Worm (Caenorhabditis elegans) whole organism, early embryonic: ENCODE data around the gene Y38H6C.13.

Source experiments
- B0310.2 ChIP-seq: sonication (generic microtip); optimal IDR thresholded peaks from 2 replicates; lab custom pipeline; 2016; ENCODE audit warnings: mild to moderate bottlenecking, missing genetic modification characterization, missing compliant biosample characterization
- F13C5.2 ChIP-seq: sonication (generic microtip); optimal IDR thresholded peaks from 2 replicates; lab custom pipeline; 2017; ENCODE audit warnings: mild to moderate bottlenecking, missing genetic modification characterization, inconsistent platforms, missing compliant biosample characterization
- aly-1 ChIP-seq: sonication (generic microtip); optimal IDR thresholded peaks from 2 replicates; lab custom pipeline; 2016; ENCODE audit warnings: missing genetic modification characterization, missing compliant biosample characterization
- ama-1 ChIP-seq: fragments of 150-350 bp; optimal IDR thresholded peaks from 2 replicates; lab custom pipeline; 2014
- ceh-13 ChIP-seq: fragments of 200-800 bp; sonication (Bioruptor generic); optimal IDR thresholded peaks from 2 replicates; lab custom pipeline; 2018; ENCODE audit warnings: mild to moderate bottlenecking, missing genetic modification characterization, missing compliant biosample characterization
- ceh-36 ChIP-seq: sonication (generic microtip); optimal IDR thresholded peaks from 2 replicates; lab custom pipeline; 2016; ENCODE audit warnings: missing genetic modification characterization, inconsistent platforms, missing compliant biosample characterization
- ets-7 ChIP-seq: sonication (generic microtip); optimal IDR thresholded peaks from 2 replicates; lab custom pipeline; 2016; ENCODE audit warnings: missing genotype, missing genetic modification characterization, missing compliant biosample characterization
- flt-1 ChIP-seq: fragments of 200-800 bp; sonication (Bioruptor generic); IDR thresholded peaks from 2 replicates; pipeline ENCODE4 v1.3.6; 2022; ENCODE audit warnings: missing genetic modification characterization, missing compliant biosample characterization
- hmbx-1 ChIP-seq: sonication (generic microtip); optimal IDR thresholded peaks from 2 replicates; lab custom pipeline; 2016; ENCODE audit warnings: mild to moderate bottlenecking, missing genetic modification characterization, missing compliant biosample characterization
- hmg-4 ChIP-seq: fragments of 200-800 bp; sonication (Bioruptor generic); optimal IDR thresholded peaks from 2 replicates; lab custom pipeline; 2018; ENCODE audit warnings: mild to moderate bottlenecking, missing genetic modification characterization, missing compliant biosample characterization
- hnd-1 ChIP-seq: sonication (generic microtip); optimal IDR thresholded peaks from 2 replicates; lab custom pipeline; 2016; ENCODE audit warnings: missing genetic modification characterization, missing compliant biosample characterization
- pes-1 ChIP-seq: fragments of 200-800 bp; sonication (Bioruptor generic); IDR thresholded peaks from 2 replicates; pipeline ENCODE4 v1.3.6; 2022; ENCODE audit warnings: missing genetic modification reagents, missing genetic modification characterization, missing compliant biosample characterization
- scrt-1 ChIP-seq: fragments of 200-800 bp; sonication (Bioruptor generic); IDR thresholded peaks from 2 replicates; pipeline ENCODE4 v1.3.6; 2022; ENCODE audit warnings: missing genetic modification characterization, missing compliant biosample characterization
- sea-1 ChIP-seq: fragments of 200-800 bp; sonication (Bioruptor generic); conservative IDR thresholded peaks from 2 replicates; pipeline ENCODE4 v1.3.6; 2022; ENCODE audit warnings: missing genetic modification characterization, missing compliant biosample characterization
- tbx-11 ChIP-seq: fragments of 200-800 bp; sonication (Bioruptor generic); IDR thresholded peaks from 2 replicates; pipeline ENCODE4 v1.3.6; 2022; ENCODE audit warnings: missing genetic modification characterization, missing compliant biosample characterization
- tbx-37 ChIP-seq: fragments of 200-800 bp; sonication (Bioruptor generic); conservative IDR thresholded peaks from 2 replicates; pipeline ENCODE4 v1.3.6; 2022; ENCODE audit warnings: missing genetic modification reagents, missing genetic modification characterization, missing compliant biosample characterization
- tra-4 ChIP-seq: sonication (generic microtip); optimal IDR thresholded peaks from 2 replicates; lab custom pipeline; 2017; ENCODE audit warnings: missing genetic modification characterization, missing compliant biosample characterization

Y38H6C.13 gene

DNA sequence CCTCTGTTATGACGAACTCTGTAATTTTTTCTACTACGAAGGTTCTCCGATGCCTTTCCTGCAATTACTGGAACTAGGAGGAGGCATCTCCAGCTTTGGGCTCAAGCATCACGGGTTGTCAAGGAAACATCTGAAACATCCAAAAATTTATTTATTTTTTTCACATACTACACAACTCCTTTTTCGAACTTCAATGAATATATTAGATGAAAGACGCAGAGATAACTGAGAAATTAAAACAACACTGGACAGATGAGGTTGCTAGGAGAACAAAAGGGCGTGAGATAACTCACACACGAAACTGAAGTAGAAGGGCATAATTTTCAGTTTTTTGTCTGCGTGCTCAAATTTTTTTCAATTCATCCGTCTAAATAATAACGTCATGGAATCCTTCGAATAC is at the start of gene Y38H6C.13:
Gene Y38H6C.13, plus strand, starts transcription at position 301 of the 400 bp plus-strand sequence.
- TF ChIP-seq B0310.2 (tag; lab: Kevin White, UChicago): no peak
- no peak for TF ChIP-seq flt-1 (GFP tag; lab: Robert Waterston, UW)
- TF ChIP-seq sea-1 (GFP tag; lab: Robert Waterston, UW): no peak
- TF ChIP-seq hnd-1 (tag; lab: Kevin White, UChicago): no peak
- no peak for TF ChIP-seq tra-4 (tag; lab: Kevin White, UChicago)
- no peak for TF ChIP-seq tbx-37
- no peak for TF ChIP-seq tbx-11 (GFP tag; lab: Robert Waterston, UW)

DNA sequence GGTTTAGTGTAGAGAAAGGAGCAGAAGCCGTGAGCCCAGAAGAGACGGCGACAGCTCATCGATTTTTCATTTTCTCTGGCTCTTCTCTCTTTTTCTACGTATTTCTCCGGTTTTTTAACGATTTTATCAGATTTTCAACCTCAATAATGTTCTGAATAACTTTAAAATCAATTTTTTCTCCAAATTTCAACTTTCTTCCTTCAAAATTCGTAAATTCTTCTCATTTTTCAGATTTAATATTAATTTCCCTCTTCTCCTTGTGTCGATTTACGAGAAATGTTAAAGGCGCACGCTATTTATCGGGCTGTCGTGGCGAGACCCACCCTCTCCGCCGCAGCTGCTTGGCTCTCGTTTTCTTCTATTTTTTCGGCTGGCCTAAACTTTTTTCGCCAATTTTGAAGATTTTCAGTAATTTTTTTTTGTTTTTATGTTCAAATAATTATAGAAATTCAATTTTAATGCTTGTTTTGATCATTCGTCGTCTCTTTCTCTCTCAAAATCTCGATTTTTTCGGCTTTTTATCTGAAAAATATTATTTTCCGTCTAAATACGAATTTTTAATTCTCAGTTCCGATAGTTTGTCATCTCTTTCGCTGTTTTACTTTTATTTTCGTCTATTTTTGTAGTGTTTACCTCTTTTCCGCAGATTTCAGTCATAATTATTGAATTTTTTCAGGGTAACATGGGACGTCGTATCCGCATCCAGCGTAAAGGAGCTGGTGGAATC is 48.4 kb upstream of the Y38H6C.13 start, which contains the start of the genes calf-1 and rpl-2:
Gene calf-1, minus strand, starts transcription at position 77 of the 727 bp plus-strand sequence.
Gene rpl-2, plus strand, starts transcription at position 677 of the 727 bp plus-strand sequence.
- TF ChIP-seq aly-1 (tag; lab: Kevin White, UChicago) (no peak), sea-1 (GFP tag; lab: Robert Waterston, UW) (no peak), tra-4 (tag; lab: Kevin White, UChicago) (no peak), ama-1 (no peak), tbx-37 (no peak), hmbx-1 (tag; lab: Kevin White, UChicago) (no peak), flt-1 (GFP tag; lab: Robert Waterston, UW) (0 out of 2 replicates have a peak, but pooled peaks have one; percentile 15)

DNA sequence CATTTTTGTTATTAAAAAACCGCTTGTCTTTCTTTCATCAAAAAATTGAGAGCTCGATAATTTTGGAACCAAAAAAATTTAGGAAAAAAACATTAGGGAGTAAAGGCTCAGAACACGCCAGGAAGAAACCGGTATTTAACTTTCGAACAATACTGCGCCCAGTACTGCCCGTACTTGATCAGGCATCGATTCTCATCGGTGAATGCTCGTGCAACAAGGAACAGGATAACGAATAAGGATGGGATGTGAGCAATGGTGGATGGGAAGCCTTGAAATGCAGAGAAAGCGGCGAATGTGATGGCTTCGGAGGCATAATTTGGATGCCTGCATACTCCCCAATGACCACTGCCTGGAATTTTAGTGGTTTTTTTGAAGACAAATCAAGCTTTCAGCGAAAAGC is 46.8 kb upstream of the Y38H6C.13 start:
- TF ChIP-seq hmbx-1 (tag; lab: Kevin White, UChicago) (no peak), aly-1 (tag; lab: Kevin White, UChicago) (no peak), ama-1 (no peak), hmg-4 (no peak), pes-1 (GFP tag; lab: Robert Waterston, UW) (no peak), tbx-11 (GFP tag; lab: Robert Waterston, UW) (no peak), F13C5.2 (tag; lab: Kevin White, UChicago) (no peak), hnd-1 (tag; lab: Kevin White, UChicago) (no peak), B0310.2 (tag; lab: Kevin White, UChicago) (no peak), flt-1 (GFP tag; lab: Robert Waterston, UW) (no peak), ets-7 (tag; lab: Kevin White, UChicago) (no peak), sea-1 (GFP tag; lab: Robert Waterston, UW) (no peak), tbx-37 (no peak), scrt-1 (GFP tag; lab: Robert Waterston, UW) (no peak)

DNA sequence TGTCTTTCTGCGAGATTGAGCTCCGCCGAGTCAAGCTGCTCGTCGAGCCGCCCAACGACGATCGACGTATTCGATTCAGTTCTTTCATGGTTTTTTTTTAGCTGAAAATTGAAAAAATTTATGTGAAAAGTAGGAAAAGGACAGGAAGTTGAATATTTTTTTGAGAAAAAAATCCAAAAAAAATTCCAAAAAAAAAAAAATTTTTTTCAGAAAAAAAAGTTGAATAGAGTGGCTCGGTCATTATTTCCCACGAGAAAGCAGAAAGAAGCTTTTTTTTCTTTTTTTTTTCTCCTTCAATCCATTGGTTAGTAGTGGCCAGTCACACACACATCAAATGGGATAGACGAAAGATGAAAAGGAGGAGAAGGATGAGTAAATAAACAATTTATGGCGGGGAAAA is 42.3 kb upstream of the Y38H6C.13 start, which contains the start of gene dhcr-7:
Gene dhcr-7, minus strand, starts transcription at position 101 of the 400 bp plus-strand sequence.
- TF ChIP-seq hnd-1 (tag; lab: Kevin White, UChicago) (no peak), ceh-13 (GFP tag; lab: Kevin White, UChicago) (no peak), F13C5.2 (tag; lab: Kevin White, UChicago) (no peak), sea-1 (GFP tag; lab: Robert Waterston, UW) (no peak), tbx-11 (GFP tag; lab: Robert Waterston, UW) (no peak), aly-1 (tag; lab: Kevin White, UChicago) (no peak)

DNA sequence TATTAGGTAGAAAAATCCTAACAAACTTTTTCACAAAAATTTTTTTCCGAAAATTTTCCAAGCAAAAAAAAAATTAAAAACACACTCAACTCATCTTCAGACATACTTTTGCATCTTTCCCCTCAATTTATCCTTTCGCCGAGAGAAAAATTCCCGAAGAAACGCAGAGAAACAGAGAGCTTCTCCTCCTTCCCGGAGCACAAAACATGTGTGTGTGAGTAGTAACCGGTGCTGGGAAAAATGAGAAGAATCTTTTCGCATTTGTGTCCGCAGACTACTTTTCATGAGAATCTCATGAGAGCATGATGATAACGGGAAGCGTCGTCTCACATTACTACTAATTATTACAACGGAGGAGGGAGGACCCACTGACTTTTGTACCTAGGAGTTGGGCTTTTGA is 41.0 kb upstream of the Y38H6C.13 start:
- TF ChIP-seq aly-1 (tag; lab: Kevin White, UChicago) (no peak), hmg-4 (no peak), tra-4 (tag; lab: Kevin White, UChicago) (no peak), tbx-37 (no peak), ama-1 (no peak), tbx-11 (GFP tag; lab: Robert Waterston, UW) (no peak), F13C5.2 (tag; lab: Kevin White, UChicago) (no peak), ets-7 (tag; lab: Kevin White, UChicago) (no peak), ceh-36 (tag; lab: Kevin White, UChicago) (no peak)

DNA sequence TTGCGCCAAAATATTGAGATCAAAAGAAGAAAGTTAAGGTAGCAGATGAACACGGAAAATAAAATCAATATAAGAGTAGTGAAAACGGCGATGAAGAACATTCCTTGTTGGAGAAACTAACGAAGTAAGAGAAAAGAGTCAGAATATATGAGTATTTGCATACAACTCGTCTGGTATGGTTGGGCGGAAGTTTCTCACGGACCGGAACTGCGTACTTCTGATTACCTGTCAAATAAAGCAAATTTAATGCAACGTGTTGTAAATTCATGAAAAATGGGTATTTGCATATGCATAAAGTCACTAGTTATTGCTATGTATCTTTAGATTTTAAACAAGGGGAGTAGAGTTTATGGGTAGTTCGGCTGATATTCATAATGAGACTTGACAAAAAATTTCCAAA is 38.5 kb upstream of the Y38H6C.13 start, which contains the start of gene srbc-78:
Gene srbc-78, minus strand, starts transcription at position 101 of the 400 bp plus-strand sequence.
- TF ChIP-seq F13C5.2 (tag; lab: Kevin White, UChicago): no peak
- no peak for TF ChIP-seq tbx-37
- TF ChIP-seq aly-1 (tag; lab: Kevin White, UChicago): no peak
- no peak for TF ChIP-seq hmg-4
- TF ChIP-seq B0310.2 (tag; lab: Kevin White, UChicago): no peak
- no peak for TF ChIP-seq scrt-1 (GFP tag; lab: Robert Waterston, UW)
- no peak for TF ChIP-seq hmbx-1 (tag; lab: Kevin White, UChicago)
- no peak for TF ChIP-seq flt-1 (GFP tag; lab: Robert Waterston, UW)
- no peak for TF ChIP-seq hnd-1 (tag; lab: Kevin White, UChicago)
- no peak for TF ChIP-seq ets-7 (tag; lab: Kevin White, UChicago)

DNA sequence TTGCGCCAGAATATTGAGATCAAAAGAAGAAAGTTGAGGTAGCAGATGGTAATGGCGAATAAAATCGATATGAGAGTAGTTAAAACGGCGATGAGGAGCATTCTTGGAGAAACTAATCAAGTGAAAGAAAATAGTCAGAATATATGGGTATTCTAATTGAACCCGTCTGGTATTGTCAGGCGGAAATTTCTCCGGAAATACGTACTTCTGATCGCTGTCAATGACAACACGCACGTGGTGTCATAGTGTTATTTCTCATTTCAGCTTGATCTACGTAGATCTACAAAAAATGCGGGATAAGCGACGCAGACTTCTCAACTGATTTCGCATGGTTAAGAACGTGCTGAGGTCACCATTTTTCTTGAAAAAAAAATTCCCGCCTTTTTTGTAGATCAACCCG is 35.2 kb upstream of the Y38H6C.13 start, which contains the start of gene srbc-79:
Gene srbc-79, minus strand, starts transcription at position 101 of the 400 bp plus-strand sequence.
- TF ChIP-seq B0310.2 (tag; lab: Kevin White, UChicago): no peak
- no peak for TF ChIP-seq ets-7 (tag; lab: Kevin White, UChicago)
- no peak for TF ChIP-seq ceh-13 (GFP tag; lab: Kevin White, UChicago)
- TF ChIP-seq tbx-37: no peak
- no peak for TF ChIP-seq hnd-1 (tag; lab: Kevin White, UChicago)
- TF ChIP-seq hmg-4: no peak
- no peak for TF ChIP-seq aly-1 (tag; lab: Kevin White, UChicago)
- TF ChIP-seq F13C5.2 (tag; lab: Kevin White, UChicago): no peak
- TF ChIP-seq tbx-11 (GFP tag; lab: Robert Waterston, UW): no peak
- TF ChIP-seq ama-1: no peak
- TF ChIP-seq flt-1 (GFP tag; lab: Robert Waterston, UW): no peak
- no peak for TF ChIP-seq sea-1 (GFP tag; lab: Robert Waterston, UW)
- no peak for TF ChIP-seq pes-1 (GFP tag; lab: Robert Waterston, UW)
- no peak for TF ChIP-seq scrt-1 (GFP tag; lab: Robert Waterston, UW)
- TF ChIP-seq hmbx-1 (tag; lab: Kevin White, UChicago): no peak
- no peak for TF ChIP-seq ceh-36 (tag; lab: Kevin White, UChicago)
- TF ChIP-seq tra-4 (tag; lab: Kevin White, UChicago): no peak
